Worm (Caenorhabditis elegans) whole organism, L4 larva: ENCODE measurements around the gene cyp-13B1.
A peak's percentile ranks its signal among the peaks of the same experiment; 100 is the strongest.

Experiments
- T20F7.1 ChIP-seq: fragments of 200-800 bp; sonication (Bioruptor generic); optimal IDR thresholded peaks from 2 replicates; lab custom pipeline; 2018; ENCODE audit warnings: mild to moderate bottlenecking, missing genetic modification characterization, missing compliant biosample characterization
- T26A8.4 ChIP-seq: fragments of 200-800 bp; sonication (Bioruptor generic); IDR thresholded peaks from 2 replicates; pipeline ENCODE4 v1.3.6; 2022; ENCODE audit warnings: missing genetic modification characterization, missing compliant biosample characterization
- Y75B8A.6 ChIP-seq: fragments of 200-800 bp; sonication (Bioruptor generic); IDR thresholded peaks from 2 replicates; pipeline ENCODE4 v1.3.6; 2022; ENCODE audit warnings: missing genetic modification reagents, missing genetic modification characterization, missing compliant biosample characterization
- ZK546.5 ChIP-seq, 2 experiments: sonication (generic microtip); optimal IDR thresholded peaks; 2 replicates each; lab custom pipeline; 2017; ENCODE audit warnings: missing biosample characterization in 2 of 2, missing genetic modification characterization in 2 of 2
- ama-1 ChIP-seq: fragments of 150-350 bp; optimal IDR thresholded peaks from 2 replicates; lab custom pipeline; 2014; ENCODE audit warnings: inconsistent platforms, mixed read lengths
- arid-1 ChIP-seq: fragments of 200-800 bp; sonication (Bioruptor generic); conservative IDR thresholded peaks from 2 replicates; pipeline ENCODE4 v1.3.6; 2022; ENCODE audit warnings: missing genetic modification reagents, missing genetic modification characterization, missing compliant biosample characterization
- ceh-20 ChIP-seq: fragments of 200-800 bp; sonication (Bioruptor generic); IDR thresholded peaks from 2 replicates; pipeline ENCODE4 v1.3.6; 2022; ENCODE audit warnings: missing genetic modification reagents, missing genetic modification characterization, missing compliant biosample characterization
- ctbp-1 ChIP-seq: fragments of 200-800 bp; sonication (Bioruptor generic); IDR thresholded peaks from 2 replicates; pipeline ENCODE4 v1.3.6; 2022; ENCODE audit warnings: missing genetic modification reagents, missing genetic modification characterization, missing compliant biosample characterization
- daf-16 ChIP-seq, 3 experiments: sonication (generic microtip); optimal IDR thresholded peaks; 2 replicates each; lab custom pipeline; 2016 to 2017; ENCODE audit warnings: missing genetic modification characterization in 3 of 3, missing genetic modification reagents in 3 of 3, mild to moderate bottlenecking in 2 of 3, missing compliant biosample characterization in 2 of 3, missing biosample characterization in 1 of 3, moderate library complexity in 1 of 3
- daf-19 ChIP-seq: fragments of 200-800 bp; sonication (Bioruptor generic); conservative IDR thresholded peaks from 2 replicates; pipeline ENCODE4 v1.3.6; 2022; ENCODE audit warnings: missing genetic modification characterization, missing compliant biosample characterization
- dmd-6 ChIP-seq: fragments of 200-800 bp; sonication (Bioruptor generic); IDR thresholded peaks from 2 replicates; pipeline ENCODE4 v1.3.6; 2022; ENCODE audit warnings: missing genetic modification reagents, missing genetic modification characterization, missing compliant biosample characterization
- dmd-8 ChIP-seq: fragments of 200-800 bp; sonication (Bioruptor generic); IDR thresholded peaks from 2 replicates; pipeline ENCODE4 v1.3.6; 2022; ENCODE audit warnings: missing genetic modification characterization, missing compliant biosample characterization
- dve-1 ChIP-seq: sonication (generic microtip); optimal IDR thresholded peaks from 2 replicates; lab custom pipeline; 2017; ENCODE audit warnings: antibody characterized with exemption, mild to moderate bottlenecking, missing genetic modification characterization, missing compliant biosample characterization; ENCODE audit not compliant: insufficient read depth
- egl-27 ChIP-seq: sonication (generic microtip); optimal IDR thresholded peaks from 3 replicates; lab custom pipeline; 2017; ENCODE audit warnings: missing biosample characterization, missing genetic modification reagents, missing genetic modification characterization
- egl-43 ChIP-seq: fragments of 200-800 bp; sonication (Bioruptor generic); IDR thresholded peaks from 2 replicates; pipeline ENCODE4 v1.3.6; 2022; ENCODE audit warnings: missing genetic modification reagents, missing genetic modification characterization, missing compliant biosample characterization
- gei-8 ChIP-seq: fragments of 200-800 bp; sonication (Bioruptor generic); optimal IDR thresholded peaks from 2 replicates; lab custom pipeline; 2018; ENCODE audit warnings: mild to moderate bottlenecking, missing genetic modification characterization, missing compliant biosample characterization
- hif-1 ChIP-seq, 2 experiments: sonication (generic microtip); optimal IDR thresholded peaks; 2 replicates each; lab custom pipeline; 2016 to 2017; ENCODE audit warnings: missing compliant biosample characterization in 2 of 2, missing genetic modification characterization in 2 of 2, missing genetic modification reagents in 2 of 2, missing genotype in 2 of 2, mild to moderate bottlenecking in 1 of 2
- hlh-11 ChIP-seq: fragments of 200-800 bp; sonication (Bioruptor generic); optimal IDR thresholded peaks from 2 replicates; lab custom pipeline; 2018; ENCODE audit warnings: mild to moderate bottlenecking, missing genetic modification characterization, missing compliant biosample characterization
- hlh-30 ChIP-seq: sonication (generic microtip); optimal IDR thresholded peaks from 2 replicates; lab custom pipeline; 2017; ENCODE audit warnings: antibody characterized with exemption, mild to moderate bottlenecking, missing genetic modification characterization, missing compliant biosample characterization; ENCODE audit not compliant: insufficient read depth
- hmg-1.1 ChIP-seq: fragments of 200-800 bp; sonication (Bioruptor generic); IDR thresholded peaks from 2 replicates; pipeline ENCODE4 v1.3.6; 2022; ENCODE audit warnings: missing genetic modification reagents, missing genetic modification characterization, missing compliant biosample characterization
- lin-1 ChIP-seq: fragments of 200-800 bp; sonication (Bioruptor generic); IDR thresholded peaks from 2 replicates; pipeline ENCODE4 v1.3.6; 2022; ENCODE audit warnings: missing genetic modification reagents, missing genetic modification characterization, missing compliant biosample characterization
- lin-13 ChIP-seq: fragments of 150-350 bp; optimal IDR thresholded peaks from 2 replicates; lab custom pipeline; 2014; ENCODE audit warnings: missing biosample characterization, missing genetic modification reagents, missing genetic modification characterization
- lin-39 ChIP-seq: fragments of 150-350 bp; optimal IDR thresholded peaks from 2 replicates; lab custom pipeline; 2014; ENCODE audit warnings: missing biosample characterization, missing genetic modification reagents, missing genetic modification characterization
- madf-5 ChIP-seq, 2 experiments: fragments of 200-800 bp; sonication (Bioruptor generic); IDR thresholded peaks; 2 replicates each; pipeline ENCODE4 v1.3.6; 2022; ENCODE audit warnings: missing compliant biosample characterization in 2 of 2, missing genetic modification characterization in 2 of 2
- mdl-1 ChIP-seq, 2 experiments: fragments of 150-350 bp in 1 of 2; sonication (generic microtip) in 1 of 2; optimal IDR thresholded peaks; 2 replicates each; lab custom pipeline; 2014 to 2017; ENCODE audit warnings: missing biosample characterization in 2 of 2, missing genetic modification characterization in 2 of 2
- mep-1 ChIP-seq: fragments of 150-350 bp; sonication (generic microtip); optimal IDR thresholded peaks from 3 replicates; lab custom pipeline; 2014; ENCODE audit warnings: missing biosample characterization, missing genetic modification characterization
- mxl-2 ChIP-seq: fragments of 200-800 bp; sonication (Bioruptor generic); conservative IDR thresholded peaks from 2 replicates; pipeline ENCODE4 v1.3.6; 2022; ENCODE audit warnings: missing genetic modification reagents, missing genetic modification characterization, missing compliant biosample characterization
- mxl-3 ChIP-seq: fragments of 200-800 bp; sonication (Bioruptor generic); optimal IDR thresholded peaks from 2 replicates; lab custom pipeline; 2018; ENCODE audit warnings: mild to moderate bottlenecking, missing genetic modification characterization, missing compliant biosample characterization
- nhr-10 ChIP-seq: fragments of 150-350 bp; optimal IDR thresholded peaks from 2 replicates; lab custom pipeline; 2014; ENCODE audit warnings: missing biosample characterization, missing genetic modification characterization
- nhr-11 ChIP-seq: fragments of 150-350 bp; optimal IDR thresholded peaks from 2 replicates; lab custom pipeline; 2014; ENCODE audit warnings: missing biosample characterization, missing genetic modification characterization
- nhr-28 ChIP-seq: fragments of 150-350 bp; optimal IDR thresholded peaks from 2 replicates; lab custom pipeline; 2014; ENCODE audit warnings: missing biosample characterization, missing genetic modification characterization
- nhr-48 ChIP-seq: sonication (generic microtip); optimal IDR thresholded peaks from 2 replicates; lab custom pipeline; 2016; ENCODE audit warnings: mild to moderate bottlenecking, missing genetic modification characterization, missing compliant biosample characterization
- nhr-6 ChIP-seq: fragments of 150-350 bp; optimal IDR thresholded peaks from 2 replicates; lab custom pipeline; 2014; ENCODE audit warnings: missing biosample characterization, missing genetic modification characterization
- pha-4 ChIP-seq, 2 experiments: fragments of 150-350 bp in 1 of 2; fragments of 200-800 bp in 1 of 2; sonication (Bioruptor generic) in 1 of 2; IDR thresholded peaks in 1 of 2; optimal IDR thresholded peaks in 1 of 2; 2 replicates each; pipeline versions ENCODE4 v1.3.6 to Lab custom; 2014 to 2022; ENCODE audit warnings: missing genetic modification characterization in 2 of 2, missing genetic modification reagents in 2 of 2, missing biosample characterization in 1 of 2, missing compliant biosample characterization in 1 of 2
- php-3 ChIP-seq: fragments of 200-800 bp; sonication (Bioruptor generic); IDR thresholded peaks from 2 replicates; pipeline ENCODE4 v1.3.6; 2022; ENCODE audit warnings: missing genetic modification reagents, missing genetic modification characterization, missing compliant biosample characterization
- pqm-1 ChIP-seq: sonication (generic microtip); optimal IDR thresholded peaks from 2 replicates; lab custom pipeline; 2017; ENCODE audit warnings: missing biosample characterization, missing genetic modification characterization
- rbr-2 ChIP-seq: sonication (generic microtip); optimal IDR thresholded peaks from 2 replicates; lab custom pipeline; 2016; ENCODE audit warnings: missing genotype, missing genetic modification characterization, missing compliant biosample characterization
- tra-1 ChIP-seq: fragments of 200-800 bp; sonication (Bioruptor generic); IDR thresholded peaks from 2 replicates; pipeline ENCODE4 v1.3.6; 2022; ENCODE audit warnings: missing genetic modification reagents, missing genetic modification characterization, missing compliant biosample characterization
- unc-39 ChIP-seq: sonication (generic microtip); optimal IDR thresholded peaks from 2 replicates; lab custom pipeline; 2017; ENCODE audit warnings: missing biosample characterization, missing genetic modification characterization
- unc-62 ChIP-seq, 3 experiments: fragments of 150-350 bp in 1 of 3; sonication (generic microtip); optimal IDR thresholded peaks in 2 of 3; peaks in 1 of 3; 1 replicate in 1 of 3; 2 replicates in 2 of 3; lab custom pipeline; 2014 to 2017; ENCODE audit warnings: missing biosample characterization in 3 of 3, missing genetic modification characterization in 3 of 3, missing genetic modification reagents in 3 of 3, missing genotype in 1 of 3
- vab-7 ChIP-seq: fragments of 200-800 bp; sonication (Bioruptor generic); IDR thresholded peaks from 2 replicates; pipeline ENCODE4 v1.3.6; 2022; ENCODE audit warnings: missing genetic modification reagents, missing genetic modification characterization, missing compliant biosample characterization
- zag-1 ChIP-seq: fragments of 150-350 bp; optimal IDR thresholded peaks from 2 replicates; lab custom pipeline; 2014; ENCODE audit warnings: missing biosample characterization, missing genetic modification characterization
- zfp-2 ChIP-seq: sonication (generic microtip); optimal IDR thresholded peaks from 2 replicates; lab custom pipeline; 2016; ENCODE audit warnings: mild to moderate bottlenecking, missing genetic modification characterization, missing compliant biosample characterization
- ztf-11 ChIP-seq: fragments of 150-350 bp; optimal IDR thresholded peaks from 2 replicates; lab custom pipeline; 2014; ENCODE audit warnings: missing biosample characterization, missing genetic modification characterization

cyp-13B1 gene

ce11 chrX:13419884-13420339, 10.5 kb upstream of the cyp-13B1 start, which contains the start of gene C29F7.3:
TSS of gene C29F7.3 (minus strand) at chrX:13419934.
- TF ChIP-seq egl-27 (tag; lab: Kevin White, UChicago): no peak
- peak; percentile 9 for TF ChIP-seq gei-8
- peak; percentile 56 for TF ChIP-seq hlh-11 (tag; lab: Kevin White, UChicago)
- TF ChIP-seq mdl-1 (tag; optimal IDR thresholded peaks at IDR 0.05; lab: Kevin White, UChicago): no peak
- no peak for TF ChIP-seq mxl-2 (GFP tag; lab: Robert Waterston, UW)
- TF ChIP-seq vab-7: no peak
- TF ChIP-seq ama-1: no peak
- TF ChIP-seq ztf-11: no peak
- TF ChIP-seq dmd-8 (GFP tag; lab: Robert Waterston, UW): no peak
- no peak for TF ChIP-seq nhr-6 (tag; lab: Kevin White, UChicago)
- no peak for TF ChIP-seq nhr-10 (tag; lab: Kevin White, UChicago)
- peak; percentile 67 for TF ChIP-seq T20F7.1
- TF ChIP-seq ZK546.5 (tag; optimal IDR thresholded peaks at IDR 0.05; lab: Kevin White, UChicago): no peak
- peak; percentile 61 for TF ChIP-seq nhr-48
- TF ChIP-seq mep-1 (tag; lab: Kevin White, UChicago): peak; percentile 9
- no peak for TF ChIP-seq egl-43 (GFP tag; lab: Robert Waterston, UW)
- no peak for TF ChIP-seq madf-5 (GFP tag; IDR thresholded peaks at IDR 0.05; lab: Robert Waterston, UW)
- peak; percentile 50 for TF ChIP-seq hlh-30 (tag; lab: Kevin White, UChicago)
- no peak for TF ChIP-seq nhr-11 (tag; lab: Kevin White, UChicago)
- no peak for TF ChIP-seq daf-19
- peak; percentile 68 for TF ChIP-seq hmg-1.1 (GFP tag; lab: Robert Waterston, UW)
- peak; percentile 50 for TF ChIP-seq dve-1 (tag; lab: Kevin White, UChicago)
- peak; percentile 98 for TF ChIP-seq tra-1 (GFP tag; lab: Robert Waterston, UW)
- no peak for TF ChIP-seq pha-4 (GFP tag; IDR thresholded peaks at IDR 0.05; lab: Robert Waterston, UW)
- TF ChIP-seq pha-4 (tag; optimal IDR thresholded peaks at IDR 0.05; lab: Kevin White, UChicago): no peak
- TF ChIP-seq nhr-28 (tag; lab: Kevin White, UChicago): peak; percentile 97
- no peak for TF ChIP-seq lin-13 (GFP tag; lab: Kevin White, UChicago)
- TF ChIP-seq T26A8.4: no peak
- TF ChIP-seq pqm-1: no peak
- no peak for TF ChIP-seq zag-1 (tag; lab: Kevin White, UChicago)
- TF ChIP-seq zfp-2 (tag; lab: Kevin White, UChicago): no peak
- TF ChIP-seq daf-16 (GFP tag; optimal IDR thresholded peaks at IDR 0.05; lab: Kevin White, UChicago): peak in 1 of 2 experiments; percentile 20
- TF ChIP-seq daf-16 (tag; optimal IDR thresholded peaks at IDR 0.05; lab: Kevin White, UChicago): peak; percentile 3
- no peak for TF ChIP-seq lin-39 (tag; lab: Kevin White, UChicago)
- peak; percentile 97 for TF ChIP-seq dmd-6
- TF ChIP-seq rbr-2: no peak
- TF ChIP-seq unc-39 (tag; lab: Kevin White, UChicago): no peak
- peak; percentile 85 for TF ChIP-seq lin-1 (GFP tag; lab: Robert Waterston, UW)
- TF ChIP-seq hif-1 (tag; optimal IDR thresholded peaks at IDR 0.05; lab: Kevin White, UChicago): no peak
- no peak for TF ChIP-seq Y75B8A.6
- peak in 1 of 2 experiments; percentile 66 for TF ChIP-seq unc-62 (GFP tag; optimal IDR thresholded peaks at IDR 0.05 in 1 of 2; lab: Kevin White, UChicago)
- TF ChIP-seq unc-62 (tag; optimal IDR thresholded peaks at IDR 0.05; lab: Kevin White, UChicago): no peak
- TF ChIP-seq mxl-3: peak; percentile 11
- peak; percentile 95 for TF ChIP-seq ceh-20 (GFP tag; lab: Robert Waterston, UW)
- peak; percentile 88 for TF ChIP-seq php-3 (GFP tag; lab: Robert Waterston, UW)
- no peak for TF ChIP-seq arid-1
- TF ChIP-seq ctbp-1: 0 out of 2 replicates have a peak, but pooled peaks have one; percentile 37
- TF ChIP-seq, all 104 proteins: peak for 18
